Worm (Caenorhabditis elegans): Measurements from ENCODE around the gene sre-13.

Gene sre-13

DNA sequence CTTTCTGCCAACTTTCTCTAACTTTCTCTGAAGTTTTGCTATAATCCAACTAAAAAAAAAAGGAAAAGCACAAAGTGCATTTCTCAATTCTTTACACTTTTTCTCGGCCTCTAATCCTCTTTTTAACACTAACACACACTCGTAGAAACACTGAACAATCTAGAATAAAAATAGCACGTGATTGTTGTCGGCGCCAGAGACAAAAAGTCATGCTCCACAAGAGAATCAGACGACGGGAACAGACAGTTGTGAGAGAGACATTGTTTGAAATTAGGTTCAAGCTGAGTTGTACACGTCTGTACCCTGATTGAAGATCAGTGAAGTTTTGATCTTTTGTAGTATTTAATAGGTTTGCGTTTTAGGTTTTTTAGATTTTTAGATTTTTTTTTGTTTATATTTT is 38.3 kb downstream of the sre-13 start (continued):
- TF ChIP-seq lin-13 (GFP tag; optimal IDR thresholded peaks at IDR 0.05) (peak; percentile 57), mef-2 (tag; optimal IDR thresholded peaks at IDR 0.05) (no peak), swsn-7 (tag; optimal IDR thresholded peaks at IDR 0.05) (peak; percentile 69), ama-1 (optimal IDR thresholded peaks at IDR 0.05) (peak; percentile 32), snu-23 (GFP tag; optimal IDR thresholded peaks at IDR 0.05) (peak; percentile 87), ceh-88 (GFP tag; IDR thresholded peaks at IDR 0.05) (no peak), hlh-4 (tag; optimal IDR thresholded peaks at IDR 0.05) (no peak), lir-3 (tag; optimal IDR thresholded peaks at IDR 0.05; ENCODE audit: poor library complexity) (peak; percentile 51), isw-1 (GFP tag; IDR thresholded peaks at IDR 0.05) (no peak; the same call in 1 of the 2 replicates), irx-1 (tag; optimal IDR thresholded peaks at IDR 0.05) (peak; percentile 17), egl-27 (tag; optimal IDR thresholded peaks at IDR 0.05) (peak in 1 of 2 experiments; percentile 10), lin-39 (tag; optimal IDR thresholded peaks at IDR 0.05) (no peak), nhr-84 (tag; optimal IDR thresholded peaks at IDR 0.05) (no peak), C34B4.2 (tag; optimal IDR thresholded peaks at IDR 0.05) (no peak), nhr-237 (tag; optimal IDR thresholded peaks at IDR 0.05) (no peak), fkh-8 (tag; optimal IDR thresholded peaks at IDR 0.05) (peak; percentile 73), pag-3 (tag; optimal IDR thresholded peaks at IDR 0.05; ENCODE audit: borderline replicate concordance, insufficient read depth) (no peak), hlh-17 (GFP tag; optimal IDR thresholded peaks at IDR 0.05; ENCODE audit: borderline replicate concordance) (no peak), unc-62 (GFP tag; optimal IDR thresholded peaks at IDR 0.05) (no peak), efl-1 (optimal IDR thresholded peaks at IDR 0.05) (peak; percentile 32 to 51), efl-1 (GFP tag; optimal IDR thresholded peaks at IDR 0.05 in 1 of 2) (peak; percentile 42 to 92), nhr-77 (tag; optimal IDR thresholded peaks at IDR 0.05) (peak; percentile 84), elt-2 (tag; optimal IDR thresholded peaks at IDR 0.05) (peak; percentile 77), ztf-11 (tag; optimal IDR thresholded peaks at IDR 0.05) (no peak), lsy-2 (tag; optimal IDR thresholded peaks at IDR 0.05) (peak; percentile 76 to 79), C16A3.4 (tag; optimal IDR thresholded peaks at IDR 0.05) (peak; percentile 19), jun-1 (tag; optimal IDR thresholded peaks at IDR 0.05) (peak; percentile 25), unc-86 (tag; optimal IDR thresholded peaks at IDR 0.05) (no peak), aha-1 (tag; optimal IDR thresholded peaks at IDR 0.05) (no peak), pax-3 (tag; optimal IDR thresholded peaks at IDR 0.05) (no peak), dsc-1 (tag; optimal IDR thresholded peaks at IDR 0.05) (peak; percentile 59), C04F5.9 (tag; optimal IDR thresholded peaks at IDR 0.05) (no peak), ets-5 (GFP tag; IDR thresholded peaks at IDR 0.05) (no peak), vab-15 (tag; optimal IDR thresholded peaks at IDR 0.05) (no peak), skn-1 (tag; optimal IDR thresholded peaks at IDR 0.05) (peak; percentile 54), nhr-85 (tag) (peak; percentile 67), tbx-2 (tag; optimal IDR thresholded peaks at IDR 0.05) (peak; percentile 52), aly-2 (tag; optimal IDR thresholded peaks at IDR 0.05) (no peak), efl-3 (GFP tag; optimal IDR thresholded peaks at IDR 0.05) (no peak), nhr-47 (tag; optimal IDR thresholded peaks at IDR 0.05) (peak; percentile 61), zag-1 (tag; optimal IDR thresholded peaks at IDR 0.05) (no peak), nhr-12 (tag; optimal IDR thresholded peaks at IDR 0.05) (no peak), zip-4 (GFP tag; optimal IDR thresholded peaks at IDR 0.05) (no peak), unc-130 (tag; optimal IDR thresholded peaks at IDR 0.05) (peak; percentile 61), ces-1 (GFP tag; optimal IDR thresholded peaks at IDR 0.05) (no peak), egl-13 (tag; optimal IDR thresholded peaks at IDR 0.05) (no peak), ceh-63 (GFP tag; optimal IDR thresholded peaks at IDR 0.05) (no peak), nhr-90 (tag; optimal IDR thresholded peaks at IDR 0.05; ENCODE audit: poor library complexity) (peak; percentile 66), mep-1 (tag; optimal IDR thresholded peaks at IDR 0.05) (peak; percentile 73), dpl-1 (GFP tag; optimal IDR thresholded peaks at IDR 0.05) (peak; percentile 28 to 53 (median 45)), blmp-1 (tag; optimal IDR thresholded peaks at IDR 0.05) (no peak), nhr-20 (tag; optimal IDR thresholded peaks at IDR 0.05) (peak; percentile 84), elt-3 (tag; optimal IDR thresholded peaks at IDR 0.05) (peak in 2 of 6 experiments; percentile 38 to 54), grh-1 (GFP tag; IDR thresholded peaks at IDR 0.05) (no peak)

Measured in whole organism, L1 larva.